Fruit fly (Drosophila melanogaster) whole organism, wandering third instar larva: Measurements from ENCODE around the gene CG32259.
A peak's percentile ranks its signal among the peaks of the same experiment; 100 is the strongest.

Source experiments
- Abd-B ChIP-seq: fragments of >200 bp; optimal IDR thresholded peaks from 2 replicates; lab custom pipeline; 2017; ENCODE audit warnings: missing biosample characterization, missing genetic modification characterization
- CG32264 ChIP-seq: fragments of 200-800 bp; sonication (Bioruptor generic); optimal IDR thresholded peaks from 2 replicates; lab custom pipeline; 2016; ENCODE audit warnings: missing biosample characterization, missing genetic modification characterization
- CG9705 ChIP-seq: fragments of 200-800 bp; sonication (Bioruptor generic); optimal IDR thresholded peaks from 2 replicates; lab custom pipeline; 2018; ENCODE audit warnings: missing biosample characterization, mild to moderate bottlenecking, missing genetic modification characterization
- CrebA ChIP-seq: fragments of 200-800 bp; sonication (Bioruptor generic); optimal IDR thresholded peaks from 2 replicates; lab custom pipeline; 2016; ENCODE audit warnings: missing biosample characterization, mild to moderate bottlenecking, missing genetic modification characterization, borderline replicate concordance
- Dfd ChIP-seq: fragments of >200 bp; optimal IDR thresholded peaks from 2 replicates; lab custom pipeline; 2017; ENCODE audit warnings: missing biosample characterization, missing genetic modification characterization
- Dif ChIP-seq: fragments of 200-275, 200-300 bp; sonication (Bioruptor generic); optimal IDR thresholded peaks from 2 replicates; lab custom pipeline; 2018; ENCODE audit warnings: missing biosample characterization, missing genetic modification characterization; ENCODE audit not compliant: partially characterized antibody
- GATAd ChIP-seq: sonication (Bioruptor generic); optimal IDR thresholded peaks from 2 replicates; lab custom pipeline; 2016; ENCODE audit warnings: missing biosample characterization, missing genetic modification characterization
- HLH106 ChIP-seq: fragments of 200-800 bp; optimal IDR thresholded peaks from 3 replicates; lab custom pipeline; 2019; ENCODE audit warnings: missing biosample characterization, mild to moderate bottlenecking, missing genetic modification characterization, moderate library complexity
- Hnf4 ChIP-seq: fragments of 200-800 bp; sonication (Bioruptor generic); optimal IDR thresholded peaks from 2 replicates; lab custom pipeline; 2016; ENCODE audit warnings: missing biosample characterization, mild to moderate bottlenecking, missing genetic modification characterization
- Hr78 ChIP-seq: fragments of >200 bp; optimal IDR thresholded peaks from 2 replicates; lab custom pipeline; 2017; ENCODE audit warnings: missing biosample characterization, missing genetic modification characterization
- Hr83 ChIP-seq: fragments of 200-300 bp; sonication (Bioruptor generic); optimal IDR thresholded peaks from 2 replicates; lab custom pipeline; 2016; ENCODE audit warnings: missing biosample characterization, mild to moderate bottlenecking, missing genetic modification characterization, moderate library complexity; ENCODE audit not compliant: poor library complexity, severe bottlenecking
- Jra ChIP-seq: sonication (Bioruptor generic); optimal IDR thresholded peaks from 2 replicates; lab custom pipeline; 2016; ENCODE audit warnings: missing biosample characterization, missing genetic modification characterization
- Mio ChIP-seq: sonication (Bioruptor generic); optimal IDR thresholded peaks from 2 replicates; lab custom pipeline; 2016; ENCODE audit warnings: missing biosample characterization, missing genetic modification characterization
- Myc ChIP-seq: fragments of >200 bp; optimal IDR thresholded peaks from 2 replicates; lab custom pipeline; 2017
- N ChIP-seq: fragments of >200 bp; optimal IDR thresholded peaks from 2 replicates; lab custom pipeline; 2018; ENCODE audit warnings: missing biosample characterization, missing external identifiers, missing genetic modification characterization
- OdsH ChIP-seq: fragments of 200-800 bp; sonication (Bioruptor generic); optimal IDR thresholded peaks from 2 replicates; lab custom pipeline; 2016; ENCODE audit warnings: missing biosample characterization, mild to moderate bottlenecking, missing genetic modification characterization
- Rel ChIP-seq, 2 experiments: fragments of 200-800 bp; sonication (Bioruptor generic) in 1 of 2; optimal IDR thresholded peaks; 2 replicates in 1 of 2; 3 replicates in 1 of 2; lab custom pipeline; 2016 to 2019; ENCODE audit warnings: mild to moderate bottlenecking in 2 of 2, missing biosample characterization in 2 of 2, missing genetic modification characterization in 2 of 2, moderate library complexity in 1 of 2
- Sp1 ChIP-seq: fragments of 200-800 bp; sonication (Bioruptor generic); optimal IDR thresholded peaks from 3 replicates; lab custom pipeline; 2019; ENCODE audit warnings: missing biosample characterization, mild to moderate bottlenecking, missing genetic modification characterization, moderate library complexity
- Vsx2 ChIP-seq: fragments of 200-300, 225-300 bp; sonication (Bioruptor generic); optimal IDR thresholded peaks from 2 replicates; lab custom pipeline; 2018; ENCODE audit warnings: missing biosample characterization, missing genetic modification characterization; ENCODE audit not compliant: partially characterized antibody
- br ChIP-seq: fragments of 200-800 bp; sonication (Bioruptor generic); optimal IDR thresholded peaks from 2 replicates; lab custom pipeline; 2016; ENCODE audit warnings: missing biosample characterization, missing genetic modification characterization
- brk ChIP-seq: fragments of 200-800 bp; sonication (Bioruptor generic); optimal IDR thresholded peaks from 2 replicates; lab custom pipeline; 2016; ENCODE audit warnings: missing biosample characterization, mild to moderate bottlenecking, missing genetic modification characterization
- dl ChIP-seq, 2 experiments: fragments of 175-275, 200-275 bp in 1 of 2; fragments of 200-275 bp in 1 of 2; sonication (Bioruptor generic); optimal IDR thresholded peaks; lab custom pipeline; 2018; ENCODE audit warnings: mild to moderate bottlenecking in 2 of 2, missing biosample characterization in 2 of 2, missing genetic modification characterization in 2 of 2, moderate library complexity in 2 of 2; ENCODE audit not compliant: partially characterized antibody in 2 of 2, insufficient read depth in 1 of 2
- dmrt93B ChIP-seq: fragments of 200-800 bp; sonication (Bioruptor generic); optimal IDR thresholded peaks from 2 replicates; lab custom pipeline; 2018; ENCODE audit warnings: missing biosample characterization, mild to moderate bottlenecking, missing genetic modification characterization
- dsf ChIP-seq: sonication (Bioruptor generic); optimal IDR thresholded peaks from 2 replicates; lab custom pipeline; 2016; ENCODE audit warnings: missing biosample characterization, missing genetic modification characterization, borderline replicate concordance
- ey ChIP-seq: fragments of 200-800 bp; sonication (Bioruptor generic); optimal IDR thresholded peaks from 2 replicates; lab custom pipeline; 2016; ENCODE audit warnings: missing biosample characterization, missing genetic modification characterization
- foxo ChIP-seq, 2 experiments: fragments of 200-800 bp; sonication (Bioruptor generic); optimal IDR thresholded peaks; 2 replicates in 1 of 2; 3 replicates in 1 of 2; lab custom pipeline; 2016 to 2017; ENCODE audit warnings: missing biosample characterization in 2 of 2, missing genetic modification characterization in 2 of 2
- fru ChIP-seq: fragments of 200-800 bp; sonication (Bioruptor generic); optimal IDR thresholded peaks from 3 replicates; lab custom pipeline; 2016; ENCODE audit warnings: missing biosample characterization, mild to moderate bottlenecking, missing genetic modification characterization
- h ChIP-seq: fragments of 200-800 bp; sonication (Bioruptor generic); optimal IDR thresholded peaks from 3 replicates; lab custom pipeline; 2016; ENCODE audit warnings: missing biosample characterization, mild to moderate bottlenecking, missing genetic modification characterization
- jim ChIP-seq: fragments of 175-275, 200-325 bp; sonication (Bioruptor generic); optimal IDR thresholded peaks from 2 replicates; lab custom pipeline; 2016; ENCODE audit warnings: missing biosample characterization, mild to moderate bottlenecking, missing genetic modification characterization
- lola ChIP-seq: fragments of >200 bp; optimal IDR thresholded peaks from 2 replicates; lab custom pipeline; 2017; ENCODE audit warnings: missing biosample characterization, missing genetic modification characterization
- pan ChIP-seq: fragments of >200 bp; optimal IDR thresholded peaks from 2 replicates; lab custom pipeline; 2017
- psq ChIP-seq: fragments of 200-800 bp; sonication (Bioruptor generic); optimal IDR thresholded peaks from 3 replicates; lab custom pipeline; 2017; ENCODE audit warnings: missing biosample characterization, mild to moderate bottlenecking, missing genetic modification characterization, moderate library complexity
- rgr ChIP-seq: fragments of 200-800 bp; sonication (Bioruptor generic); optimal IDR thresholded peaks from 3 replicates; lab custom pipeline; 2016; ENCODE audit warnings: missing biosample characterization, mild to moderate bottlenecking, missing genetic modification characterization
- sage ChIP-seq: fragments of 200-800 bp; sonication (Bioruptor generic); optimal IDR thresholded peaks from 2 replicates; lab custom pipeline; 2016; ENCODE audit warnings: missing biosample characterization, mild to moderate bottlenecking, missing genetic modification characterization
- sv ChIP-seq: fragments of 200-800 bp; sonication (Bioruptor generic); optimal IDR thresholded peaks from 3 replicates; lab custom pipeline; 2016; ENCODE audit warnings: missing biosample characterization, missing genetic modification characterization
- tai ChIP-seq: sonication (Bioruptor generic); optimal IDR thresholded peaks from 2 replicates; lab custom pipeline; 2016; ENCODE audit warnings: missing biosample characterization, missing genetic modification characterization
- usp ChIP-seq: fragments of >200 bp; optimal IDR thresholded peaks from 2 replicates; lab custom pipeline; 2017; ENCODE audit warnings: missing biosample characterization, missing genetic modification characterization
- woc ChIP-seq: sonication (Bioruptor generic); optimal IDR thresholded peaks from 2 replicates; lab custom pipeline; 2016; ENCODE audit warnings: missing biosample characterization, mild to moderate bottlenecking, missing genetic modification characterization

CG32259 gene

dm6 chr3L:4071561-4072049, 2.4 kb downstream of the CG32259 start, which contains the start of gene wit:
wit (minus strand) TSS chr3L:4071717.
- TF ChIP-seq Dfd (GFP tag; lab: Kevin White, UChicago) (no peak), brk (GFP tag; lab: Kevin White, UChicago) (peak; percentile 42), psq (GFP tag; lab: Kevin White, UChicago) (peak; percentile 92), Hr83 (peak; percentile 38), lola (GFP tag; lab: Kevin White, UChicago) (no peak), tai (GFP tag; lab: Kevin White, UChicago) (no peak), dsf (GFP tag; lab: Kevin White, UChicago) (no peak), foxo (GFP tag; optimal IDR thresholded peaks at IDR 0.05; lab: Kevin White, UChicago) (no peak), sage (GFP tag; lab: Kevin White, UChicago) (peak; percentile 85), GATAd (no peak), OdsH (GFP tag; lab: Kevin White, UChicago) (no peak), Mio (no peak), Sp1 (GFP tag; lab: Kevin White, UChicago) (peak; percentile 18), rgr (GFP tag; lab: Kevin White, UChicago) (peak; percentile 52), h (GFP tag; lab: Kevin White, UChicago) (peak; percentile 16), usp (no peak), N (GFP tag; lab: Kevin White, UChicago) (no peak), ey (GFP tag; lab: Kevin White, UChicago) (no peak), br (GFP tag; lab: Kevin White, UChicago) (peak; percentile 63), CG32264 (GFP tag; lab: Kevin White, UChicago) (peak; percentile 47), Myc (no peak), Hnf4 (GFP tag; lab: Kevin White, UChicago) (peak; percentile 42), Rel (GFP tag; optimal IDR thresholded peaks at IDR 0.05; lab: Kevin White, UChicago) (peak; percentile 10), Rel (tag; optimal IDR thresholded peaks at IDR 0.05; lab: Kevin White, UChicago) (no peak), Abd-B (no peak), dl (GFP tag; optimal IDR thresholded peaks at IDR 0.05; lab: Kevin White, UChicago; ENCODE audit: insufficient read depth in 1 of 2, partially characterized antibody in 2 of 2) (peak; percentile 91 to 96), sv (GFP tag; lab: Kevin White, UChicago) (no peak), HLH106 (tag; lab: Kevin White, UChicago) (no peak), CG9705 (GFP tag; lab: Kevin White, UChicago) (no peak), Jra (GFP tag; lab: Kevin White, UChicago) (peak; percentile 53), jim (no peak), Vsx2 (GFP tag; lab: Kevin White, UChicago) (peak; percentile 95), woc (GFP tag; lab: Kevin White, UChicago) (no peak), dmrt93B (no peak), Dif (GFP tag; lab: Kevin White, UChicago) (peak; percentile 98), Hr78 (no peak), CrebA (peak; percentile 77), pan (lab: Kevin White, UChicago) (no peak), fru (peak; percentile 99)

dm6 chr3L:4072717-4073116, 3.5 kb downstream of the CG32259 start:
- TF ChIP-seq dsf (GFP tag; lab: Kevin White, UChicago) (no peak), N (GFP tag; lab: Kevin White, UChicago) (no peak), Myc (no peak), brk (GFP tag; lab: Kevin White, UChicago) (no peak), GATAd (no peak), dl (GFP tag; optimal IDR thresholded peaks at IDR 0.05; lab: Kevin White, UChicago; ENCODE audit: insufficient read depth in 1 of 2, partially characterized antibody in 2 of 2) (no peak), Hr83 (no peak), Dif (GFP tag; lab: Kevin White, UChicago) (no peak), Mio (no peak), ey (GFP tag; lab: Kevin White, UChicago) (no peak), sv (GFP tag; lab: Kevin White, UChicago) (no peak), Rel (GFP tag; optimal IDR thresholded peaks at IDR 0.05; lab: Kevin White, UChicago) (no peak), Rel (tag; optimal IDR thresholded peaks at IDR 0.05; lab: Kevin White, UChicago) (no peak), tai (GFP tag; lab: Kevin White, UChicago) (no peak), pan (lab: Kevin White, UChicago) (no peak), Abd-B (no peak), CrebA (no peak)
- TF ChIP-seq, all 38 proteins: peak for 0
